Fruit fly (Drosophila melanogaster) whole organism, embryonic: ENCODE measurements around the gene CG34408.
A peak's percentile ranks its signal among the peaks of the same experiment; 100 is the strongest.

Experiments
- ATbp ChIP-seq: fragments of 200-800 bp; sonication (Bioruptor generic); optimal IDR thresholded peaks from 2 replicates; lab custom pipeline; 2017; ENCODE audit warnings: missing biosample characterization, mild to moderate bottlenecking, missing genetic modification characterization, missing genetic modification reagents
- Abd-B ChIP-seq: fragments of 200-800 bp; sonication (Bioruptor generic); optimal IDR thresholded peaks from 2 replicates; lab custom pipeline; 2018; ENCODE audit warnings: missing biosample characterization, mild to moderate bottlenecking, missing genetic modification characterization, moderate library complexity
- Atf6 ChIP-seq: fragments of 200-800 bp; sonication (Bioruptor generic); IDR thresholded peaks from 2 replicates; pipeline ENCODE4 v1.3.6; 2022; ENCODE audit warnings: missing biosample characterization, missing genetic modification characterization
- CG1024 ChIP-seq: fragments of 200-800 bp; sonication (Bioruptor generic); IDR thresholded peaks from 2 replicates; pipeline ENCODE4 v1.3.6; 2022; ENCODE audit warnings: missing biosample characterization, missing genetic modification characterization
- CG10959 ChIP-seq: fragments of 200-800 bp; sonication (Bioruptor generic); IDR thresholded peaks from 2 replicates; pipeline ENCODE4 v1.3.6; 2022; ENCODE audit warnings: missing biosample characterization, missing genetic modification characterization
- CG12391 ChIP-seq: fragments of 200-800 bp; sonication (Bioruptor generic); optimal IDR thresholded peaks from 3 replicates; lab custom pipeline; 2018; ENCODE audit warnings: missing biosample characterization, mild to moderate bottlenecking, missing genetic modification characterization, moderate library complexity
- CG12769 ChIP-seq: fragments of 200-800 bp; sonication (Bioruptor generic); optimal IDR thresholded peaks from 2 replicates; lab custom pipeline; 2019; ENCODE audit warnings: missing biosample characterization, mild to moderate bottlenecking, missing genetic modification characterization, moderate library complexity
- CG15011 ChIP-seq: fragments of 200-800 bp; sonication (Bioruptor generic); optimal IDR thresholded peaks from 3 replicates; lab custom pipeline; 2018; ENCODE audit warnings: missing biosample characterization, mild to moderate bottlenecking, missing genetic modification characterization
- CG15073 ChIP-seq: fragments of 200-800 bp; sonication (Bioruptor generic); optimal IDR thresholded peaks from 2 replicates; lab custom pipeline; 2016; ENCODE audit warnings: missing biosample characterization, missing genetic modification characterization
- CG17328 ChIP-seq: fragments of 200-800 bp; sonication (Bioruptor generic); IDR thresholded peaks from 2 replicates; pipeline ENCODE4 v1.3.6; 2022; ENCODE audit warnings: missing biosample characterization, missing genetic modification characterization
- CG1832 ChIP-seq: fragments of 200-800 bp; sonication (Bioruptor generic); optimal IDR thresholded peaks from 2 replicates; lab custom pipeline; 2017; ENCODE audit warnings: missing biosample characterization, mild to moderate bottlenecking, missing genetic modification characterization, inconsistent platforms
- CG18599 ChIP-seq: fragments of 200-800 bp; sonication (Bioruptor generic); optimal IDR thresholded peaks from 3 replicates; lab custom pipeline; 2017; ENCODE audit warnings: missing biosample characterization, missing genetic modification characterization, mild to moderate bottlenecking, moderate library complexity, missing genetic modification reagents
- CG34376 ChIP-seq: fragments of 200-800 bp; sonication (Bioruptor generic); optimal IDR thresholded peaks from 2 replicates; lab custom pipeline; 2018; ENCODE audit warnings: missing biosample characterization, mild to moderate bottlenecking, missing genetic modification characterization
- CG4282 ChIP-seq: fragments of 200-800 bp; sonication (Bioruptor generic); optimal IDR thresholded peaks from 2 replicates; lab custom pipeline; 2016; ENCODE audit warnings: missing biosample characterization, missing genetic modification characterization
- CG7839 ChIP-seq: fragments of 200-800 bp; sonication (Bioruptor generic); optimal IDR thresholded peaks from 3 replicates; lab custom pipeline; 2018; ENCODE audit warnings: missing biosample characterization, mild to moderate bottlenecking, missing genetic modification characterization, moderate library complexity
- CG7963 ChIP-seq: fragments of 200-800 bp; sonication (Bioruptor generic); IDR thresholded peaks from 3 replicates; pipeline ENCODE4 v1.3.6; 2022; ENCODE audit warnings: missing biosample characterization, missing genetic modification characterization; ENCODE audit not compliant: partially characterized antibody
- CG9437 ChIP-seq: fragments of 200-800 bp; sonication (Bioruptor generic); optimal IDR thresholded peaks from 2 replicates; lab custom pipeline; 2018; ENCODE audit warnings: missing biosample characterization, mild to moderate bottlenecking, missing genetic modification characterization
- CG9797 ChIP-seq: fragments of 200-800 bp; sonication (Bioruptor generic); optimal IDR thresholded peaks from 3 replicates; lab custom pipeline; 2018; ENCODE audit warnings: missing biosample characterization, mild to moderate bottlenecking, missing genetic modification characterization
- CrebB ChIP-seq: fragments of 200-800 bp; sonication (Bioruptor generic); optimal IDR thresholded peaks from 3 replicates; lab custom pipeline; 2018; ENCODE audit warnings: missing biosample characterization, mild to moderate bottlenecking, missing genetic modification characterization
- Fer2 ChIP-seq: fragments of 200-800 bp; sonication (Bioruptor generic); optimal IDR thresholded peaks from 2 replicates; lab custom pipeline; 2018; ENCODE audit warnings: missing biosample characterization, mild to moderate bottlenecking, missing genetic modification characterization, moderate library complexity
- Gsc ChIP-seq: fragments of 200-800 bp; sonication (Bioruptor generic); IDR thresholded peaks from 2 replicates; pipeline ENCODE4 v1.3.6; 2022; ENCODE audit warnings: missing biosample characterization, missing genetic modification characterization
- Max ChIP-seq: fragments of 200-800 bp; sonication (Bioruptor generic); optimal IDR thresholded peaks from 2 replicates; lab custom pipeline; 2016; ENCODE audit warnings: missing biosample characterization, mild to moderate bottlenecking, missing genetic modification characterization
- Med ChIP-seq: fragments of 200-800 bp; sonication (Bioruptor generic); peaks from one replicate; lab custom pipeline; 2016; ENCODE audit warnings: missing biosample characterization, missing genetic modification characterization, mild to moderate bottlenecking, inconsistent platforms, moderate library complexity
- Neu2 ChIP-seq: fragments of 200-800 bp; sonication (Bioruptor generic); optimal IDR thresholded peaks from 3 replicates; lab custom pipeline; 2016; ENCODE audit warnings: missing biosample characterization, missing genetic modification characterization, borderline replicate concordance
- Nf-YB ChIP-seq: fragments of 200-800 bp; sonication (Bioruptor generic); optimal IDR thresholded peaks from 3 replicates; lab custom pipeline; 2019; ENCODE audit warnings: missing biosample characterization, mild to moderate bottlenecking, missing genetic modification characterization, moderate library complexity
- Ptx1 ChIP-seq: fragments of 200-800 bp; sonication (Bioruptor generic); IDR thresholded peaks from 2 replicates; pipeline ENCODE4 v1.3.6; 2022; ENCODE audit warnings: missing biosample characterization, missing genetic modification characterization
- Rfx ChIP-seq: fragments of 200-800 bp; sonication (Bioruptor generic); IDR thresholded peaks from 2 replicates; pipeline ENCODE4 v1.3.6; 2022; ENCODE audit warnings: missing biosample characterization, missing genetic modification characterization
- Sin3A ChIP-seq: fragments of >200 bp; optimal IDR thresholded peaks from 2 replicates; lab custom pipeline; 2018
- Sox102F ChIP-seq: fragments of 200-800 bp; sonication (Bioruptor generic); optimal IDR thresholded peaks from 2 replicates; lab custom pipeline; 2018; ENCODE audit warnings: missing biosample characterization, mild to moderate bottlenecking, missing genetic modification characterization, moderate library complexity
- abd-A ChIP-seq: fragments of 200-800 bp; sonication (Bioruptor generic); optimal IDR thresholded peaks from 3 replicates; lab custom pipeline; 2019; ENCODE audit warnings: missing biosample characterization, mild to moderate bottlenecking, missing genetic modification characterization, moderate library complexity
- crol ChIP-seq: fragments of 200-800 bp; sonication (Bioruptor generic); IDR thresholded peaks from 2 replicates; pipeline ENCODE4 v1.3.6; 2022; ENCODE audit warnings: missing biosample characterization, missing genetic modification characterization
- crp ChIP-seq, 2 experiments: fragments of 200-800 bp; sonication (Bioruptor generic); optimal IDR thresholded peaks; 2 replicates in 1 of 2; 3 replicates in 1 of 2; lab custom pipeline; 2017; ENCODE audit warnings: missing biosample characterization in 2 of 2, missing genetic modification characterization in 2 of 2, mild to moderate bottlenecking in 1 of 2, moderate library complexity in 1 of 2
- da ChIP-seq: fragments of 200-800 bp; sonication (Bioruptor generic); optimal IDR thresholded peaks from 2 replicates; lab custom pipeline; 2016; ENCODE audit warnings: missing biosample characterization, missing genetic modification characterization
- danr ChIP-seq: fragments of 200-800 bp; sonication (Bioruptor generic); IDR thresholded peaks from 2 replicates; pipeline ENCODE4 v1.3.6; 2022; ENCODE audit warnings: missing biosample characterization, missing genetic modification characterization
- ewg ChIP-seq: fragments of 200-800 bp; sonication (Bioruptor generic); optimal IDR thresholded peaks from 3 replicates; lab custom pipeline; 2017; ENCODE audit warnings: mild to moderate bottlenecking, missing biosample characterization, missing genetic modification reagents, missing genetic modification characterization
- gem ChIP-seq: fragments of 200-800 bp; sonication (Bioruptor generic); optimal IDR thresholded peaks from 2 replicates; lab custom pipeline; 2019; ENCODE audit warnings: missing biosample characterization, mild to moderate bottlenecking, missing genetic modification characterization, moderate library complexity
- grau ChIP-seq: fragments of 200-800 bp; optimal IDR thresholded peaks from 3 replicates; lab custom pipeline; 2019; ENCODE audit warnings: missing biosample characterization, mild to moderate bottlenecking, missing genetic modification characterization, moderate library complexity
- gsb ChIP-seq: fragments of 200-800 bp; sonication (Bioruptor generic); IDR thresholded peaks from 2 replicates; pipeline ENCODE4 v1.3.6; 2022; ENCODE audit warnings: missing biosample characterization, missing genetic modification characterization
- gt ChIP-seq: fragments of 200-800 bp; sonication (Bioruptor generic); IDR thresholded peaks from 2 replicates; pipeline ENCODE4 v1.3.6; 2022; ENCODE audit warnings: missing biosample characterization, missing genetic modification characterization
- ham ChIP-seq: fragments of 200-800 bp; sonication (Bioruptor generic); IDR thresholded peaks from 2 replicates; pipeline ENCODE4 v1.3.6; 2022; ENCODE audit warnings: missing biosample characterization, missing genetic modification characterization
- knrl ChIP-seq: fragments of 200-800 bp; sonication (Bioruptor generic); IDR thresholded peaks from 3 replicates; pipeline ENCODE4 v1.3.6; 2022; ENCODE audit warnings: missing biosample characterization, missing genetic modification characterization; ENCODE audit not compliant: partially characterized antibody
- lbe ChIP-seq: fragments of 200-800 bp; sonication (Bioruptor generic); optimal IDR thresholded peaks from 2 replicates; lab custom pipeline; 2016; ENCODE audit warnings: missing biosample characterization, mild to moderate bottlenecking, missing genetic modification characterization
- lilli ChIP-seq: fragments of 200-800 bp; sonication (Bioruptor generic); optimal IDR thresholded peaks from 3 replicates; lab custom pipeline; 2016; ENCODE audit warnings: missing biosample characterization, missing genetic modification characterization
- maf-S ChIP-seq: fragments of 200-800 bp; sonication (Bioruptor generic); optimal IDR thresholded peaks from 2 replicates; lab custom pipeline; 2016; ENCODE audit warnings: missing biosample characterization, missing genetic modification characterization
- nerfin-2 ChIP-seq: fragments of 200-800 bp; sonication (Bioruptor generic); IDR thresholded peaks from 2 replicates; pipeline ENCODE4 v1.3.6; 2022; ENCODE audit warnings: missing biosample characterization, missing genetic modification characterization; ENCODE audit not compliant: partially characterized antibody
- org-1 ChIP-seq: fragments of 200-800 bp; sonication (Bioruptor generic); optimal IDR thresholded peaks from 2 replicates; lab custom pipeline; 2017; ENCODE audit warnings: missing biosample characterization, missing genetic modification characterization
- pita ChIP-seq: fragments of 200-800 bp; sonication (Bioruptor generic); optimal IDR thresholded peaks from 2 replicates; lab custom pipeline; 2017; ENCODE audit warnings: missing biosample characterization, mild to moderate bottlenecking, missing genetic modification characterization
- row ChIP-seq: fragments of 200-800 bp; sonication (Bioruptor generic); IDR thresholded peaks from 3 replicates; pipeline ENCODE4 v1.3.6; 2022; ENCODE audit warnings: missing biosample characterization, missing genetic modification characterization
- sens ChIP-seq: fragments of 200-800 bp; sonication (Bioruptor generic); peaks from one replicate; lab custom pipeline; 2016; ENCODE audit warnings: missing biosample characterization, missing genetic modification characterization
- tgo ChIP-seq: fragments of 200-800 bp; sonication (Bioruptor generic); IDR thresholded peaks from 3 replicates; pipeline ENCODE4 v1.3.6; 2022; ENCODE audit warnings: missing biosample characterization, missing genetic modification characterization
- wdn ChIP-seq: fragments of 200-800 bp; sonication (Bioruptor generic); IDR thresholded peaks from 2 replicates; pipeline ENCODE4 v1.3.6; 2022; ENCODE audit warnings: missing biosample characterization, missing genetic modification characterization
- wek ChIP-seq: fragments of 200-800 bp; sonication (Bioruptor generic); optimal IDR thresholded peaks from 3 replicates; lab custom pipeline; 2018; ENCODE audit warnings: missing biosample characterization, mild to moderate bottlenecking, missing genetic modification characterization, moderate library complexity

The CG34408 gene

dm6 chrX:10259524-10259923, 39.6 kb downstream of the CG34408 start (continued):
- TF ChIP-seq maf-S (GFP tag; lab: Kevin White, UChicago): no peak
- TF ChIP-seq da: no peak
- TF ChIP-seq Sox102F: peak; percentile 7
- TF ChIP-seq sens (GFP tag; lab: Kevin White, UChicago): no peak
- no peak for TF ChIP-seq gsb (GFP tag; lab: Robert Waterston, UW)
- no peak for TF ChIP-seq abd-A (tag; lab: Kevin White, UChicago)
- 0 out of 2 replicates have a peak, but pooled peaks have one; percentile 20 for TF ChIP-seq Ptx1 (GFP tag; lab: Robert Waterston, UW)
- TF ChIP-seq gem (tag; lab: Kevin White, UChicago): peak; percentile 43
- TF ChIP-seq Max: no peak
- TF ChIP-seq wek (GFP tag; lab: Kevin White, UChicago): no peak
- TF ChIP-seq CG12769 (tag; lab: Kevin White, UChicago): no peak
- TF ChIP-seq lilli: no peak
- TF ChIP-seq row (GFP tag; lab: Robert Waterston, UW): peak; percentile 52; the same call in 2 of the 3 replicates
- TF ChIP-seq nerfin-2 (GFP tag; lab: Robert Waterston, UW): no peak
- no peak for TF ChIP-seq lbe
- TF ChIP-seq CG18599 (GFP tag; lab: Kevin White, UChicago): peak; percentile 34
- peak; percentile 8 for TF ChIP-seq grau (tag; lab: Kevin White, UChicago)
- 0 out of 3 replicates have a peak, but pooled peaks have one; percentile 29 for TF ChIP-seq tgo (GFP tag; lab: Robert Waterston, UW)
- no peak for TF ChIP-seq Sin3A
- no peak for TF ChIP-seq knrl (GFP tag; lab: Robert Waterston, UW)
- TF ChIP-seq wdn (GFP tag; lab: Robert Waterston, UW): no peak
- no peak for TF ChIP-seq Abd-B (GFP tag; lab: Kevin White, UChicago)
- no peak for TF ChIP-seq crp (GFP tag; optimal IDR thresholded peaks at IDR 0.05; lab: Kevin White, UChicago)
- no peak for TF ChIP-seq org-1 (GFP tag; lab: Kevin White, UChicago)
- TF ChIP-seq CG7839 (tag; lab: Kevin White, UChicago): peak; percentile 28
- TF ChIP-seq CrebB (tag; lab: Kevin White, UChicago): no peak
- no peak for TF ChIP-seq Nf-YB (GFP tag; lab: Kevin White, UChicago)

- no peak for TF ChIP-seq CG9797 (GFP tag; lab: Kevin White, UChicago)
- no peak for TF ChIP-seq CG34376 (GFP tag; lab: Kevin White, UChicago)
- TF ChIP-seq CG17328 (GFP tag; lab: Robert Waterston, UW): no peak
- TF ChIP-seq danr (GFP tag; lab: Robert Waterston, UW): no peak
- TF ChIP-seq sens (GFP tag; lab: Kevin White, UChicago): peak; percentile 7
- TF ChIP-seq CG15073 (GFP tag; lab: Kevin White, UChicago): no peak
- no peak for TF ChIP-seq CG1832
- no peak for TF ChIP-seq ATbp (GFP tag; lab: Kevin White, UChicago)
- no peak for TF ChIP-seq CG7963 (GFP tag; lab: Robert Waterston, UW)
- TF ChIP-seq Med (GFP tag; lab: Kevin White, UChicago): peak; percentile 39
- peak; percentile 32; the same call in 1 of the 2 replicates for TF ChIP-seq crol (GFP tag; lab: Robert Waterston, UW)
- TF ChIP-seq Gsc: no peak
- no peak for TF ChIP-seq pita (GFP tag; lab: Kevin White, UChicago)
- no peak for TF ChIP-seq CG1024
- no peak for TF ChIP-seq Neu2 (GFP tag; lab: Kevin White, UChicago)
- no peak for TF ChIP-seq gt (GFP tag; lab: Robert Waterston, UW)
- TF ChIP-seq CG12391 (tag; lab: Kevin White, UChicago): no peak
- TF ChIP-seq Rfx (GFP tag; lab: Robert Waterston, UW): no peak
- no peak for TF ChIP-seq CG10959 (GFP tag; lab: Robert Waterston, UW)
- no peak for TF ChIP-seq CG15011 (GFP tag; lab: Kevin White, UChicago)
- TF ChIP-seq ewg: peak; percentile 16
- TF ChIP-seq ham (GFP tag; lab: Robert Waterston, UW): no peak
- TF ChIP-seq CG4282 (GFP tag; lab: Kevin White, UChicago): no peak
- no peak for TF ChIP-seq Atf6 (GFP tag; lab: Robert Waterston, UW)
- no peak for TF ChIP-seq CG9437 (GFP tag; lab: Kevin White, UChicago)
- no peak for TF ChIP-seq Fer2
These were observed 41.3 kb downstream of the CG34408 start for dm6 chrX:10261172-10261571.
